Fruit fly (Drosophila melanogaster) whole organism, prepupa: ENCODE results near the gene Reg-2.

Source experiments
- CG11762 ChIP-seq: fragments of 200-800 bp; sonication (Bioruptor generic); optimal IDR thresholded peaks from 3 replicates; lab custom pipeline; 2016; ENCODE audit warnings: missing biosample characterization, missing genetic modification characterization; ENCODE audit not compliant: insufficient read depth
- CG16779 ChIP-seq: fragments of 200-800 bp; sonication (Bioruptor generic); optimal IDR thresholded peaks from 3 replicates; lab custom pipeline; 2017; ENCODE audit warnings: missing biosample characterization, mild to moderate bottlenecking, missing genetic modification characterization
- CG6854 ChIP-seq: fragments of 200-800 bp; sonication (Bioruptor generic); optimal IDR thresholded peaks from 2 replicates; lab custom pipeline; 2017; ENCODE audit warnings: missing biosample characterization, mild to moderate bottlenecking, missing genetic modification characterization
- CG7368 ChIP-seq: fragments of 200-800 bp; sonication (Bioruptor generic); optimal IDR thresholded peaks from 3 replicates; lab custom pipeline; 2016; ENCODE audit warnings: missing biosample characterization, missing genetic modification characterization
- Ets96B ChIP-seq: fragments of 200-800 bp; optimal IDR thresholded peaks from 2 replicates; lab custom pipeline; 2019; ENCODE audit warnings: missing biosample characterization, mild to moderate bottlenecking, missing genetic modification characterization, moderate library complexity
- Hr4 ChIP-seq: fragments of 200-800 bp; sonication (Bioruptor generic); optimal IDR thresholded peaks from 3 replicates; lab custom pipeline; 2016; ENCODE audit warnings: missing biosample characterization, missing genetic modification characterization
- cyc ChIP-seq: fragments of 200-800 bp; sonication (Bioruptor generic); optimal IDR thresholded peaks from 3 replicates; lab custom pipeline; 2016; ENCODE audit warnings: missing biosample characterization, missing genetic modification characterization
- lz ChIP-seq: fragments of 200-800 bp; sonication (Bioruptor generic); optimal IDR thresholded peaks from 3 replicates; lab custom pipeline; 2016; ENCODE audit warnings: missing biosample characterization, missing genetic modification characterization
- spab ChIP-seq: fragments of 200-800 bp; sonication (Bioruptor generic); optimal IDR thresholded peaks from 2 replicates; lab custom pipeline; 2017; ENCODE audit warnings: missing biosample characterization, mild to moderate bottlenecking, missing genetic modification characterization, missing genetic modification reagents
- topi ChIP-seq: fragments of 200-800 bp; sonication (Bioruptor generic); optimal IDR thresholded peaks from 3 replicates; lab custom pipeline; 2016; ENCODE audit warnings: missing biosample characterization, missing genetic modification characterization

DNA sequence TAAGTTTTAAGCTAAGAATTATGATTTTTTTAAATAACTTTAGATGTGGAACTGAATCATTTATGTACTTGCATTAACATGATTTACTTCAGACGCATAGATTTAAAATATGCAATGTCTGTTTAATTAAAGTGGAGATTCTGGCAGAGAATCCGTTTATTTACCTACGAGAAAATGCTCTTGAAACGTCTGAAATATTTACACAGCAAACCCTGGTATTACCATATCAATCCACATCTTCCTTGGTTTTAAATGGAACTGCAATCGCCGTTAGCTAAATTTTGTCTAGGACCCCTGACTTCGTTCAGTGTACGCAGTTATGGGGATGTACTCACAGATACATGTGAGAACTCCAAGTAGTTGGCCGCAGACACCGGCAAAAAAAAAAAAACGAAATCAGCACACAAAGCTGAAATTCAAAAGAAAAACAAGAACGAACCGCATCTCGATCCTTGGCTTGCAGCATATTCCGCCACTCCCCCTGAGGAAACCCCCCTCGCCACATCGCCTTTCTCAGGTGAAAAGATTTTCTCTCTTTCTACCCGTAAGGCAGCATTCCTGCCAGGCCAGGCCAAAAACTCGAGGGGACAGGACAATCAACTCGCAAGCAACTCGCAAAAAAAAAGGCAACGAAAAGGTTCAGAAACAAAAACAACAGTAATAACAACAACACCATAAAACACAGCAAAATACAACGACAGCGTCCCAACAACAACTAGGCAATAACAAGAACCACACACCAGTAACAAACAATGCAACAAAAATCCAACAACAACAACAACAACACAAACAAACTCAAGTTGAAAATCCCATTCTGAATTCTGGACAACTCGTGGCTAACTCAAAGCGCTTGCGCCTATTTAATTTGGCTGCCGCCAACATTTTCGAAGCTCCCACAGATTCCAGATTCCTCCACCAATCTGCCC lies 12.2 kb upstream of the Reg-2 start:
- TF ChIP-seq lz = peak; percentile 94
- peak; percentile 93 for TF ChIP-seq cyc (GFP tag; lab: Kevin White, UChicago)
- peak; percentile 81 for TF ChIP-seq Ets96B (tag; lab: Kevin White, UChicago)
- peak; percentile 74 for TF ChIP-seq CG11762
- TF ChIP-seq spab (GFP tag; lab: Kevin White, UChicago) = peak; percentile 86
- TF ChIP-seq topi (GFP tag; lab: Kevin White, UChicago) = peak; percentile 94
- peak; percentile 57 for TF ChIP-seq CG16779 (tag; lab: Kevin White, UChicago)
- TF ChIP-seq CG7368 (GFP tag; lab: Kevin White, UChicago) = peak; percentile 58
- TF ChIP-seq CG6854 (GFP tag; lab: Kevin White, UChicago) = peak; percentile 67
- TF ChIP-seq Hr4 (GFP tag; lab: Kevin White, UChicago) = peak; percentile 64
